Fruit fly (Drosophila melanogaster) whole organism, embryonic: ENCODE measurements around the gene CG42749.

Source experiments
- Aef1 ChIP-seq: fragments of 200-800 bp; sonication (Bioruptor generic); IDR thresholded peaks from 3 replicates; pipeline ENCODE4 v1.3.6; 2022; ENCODE audit warnings: missing biosample characterization, missing genetic modification characterization
- CG10209 ChIP-seq: fragments of 200-800 bp; sonication (Bioruptor generic); optimal IDR thresholded peaks from 3 replicates; lab custom pipeline; 2017; ENCODE audit warnings: missing biosample characterization, mild to moderate bottlenecking, missing genetic modification characterization, missing genetic modification reagents
- CG10321 ChIP-seq: fragments of 200-800 bp; sonication (Bioruptor generic); IDR thresholded peaks from 2 replicates; pipeline ENCODE4 v1.3.6; 2022; ENCODE audit warnings: missing biosample characterization, missing genetic modification characterization
- CG11085 ChIP-seq: fragments of 200-800 bp; sonication (Bioruptor generic); IDR thresholded peaks from 2 replicates; pipeline ENCODE4 v1.3.6; 2022; ENCODE audit warnings: missing biosample characterization, missing genetic modification characterization
- CG11696 ChIP-seq: fragments of 200-800 bp; sonication (Bioruptor generic); IDR thresholded peaks from 2 replicates; pipeline ENCODE4 v1.3.6; 2022; ENCODE audit warnings: missing biosample characterization, missing genetic modification characterization
- CG12219 ChIP-seq: fragments of 200-800 bp; sonication (Bioruptor generic); optimal IDR thresholded peaks from 3 replicates; lab custom pipeline; 2018; ENCODE audit warnings: missing biosample characterization, mild to moderate bottlenecking, missing genetic modification characterization
- CG12299 ChIP-seq: fragments of 200-800 bp; sonication (Bioruptor generic); optimal IDR thresholded peaks from 2 replicates; lab custom pipeline; 2018; ENCODE audit warnings: missing biosample characterization, mild to moderate bottlenecking, missing genetic modification characterization
- CG12391 ChIP-seq: fragments of 200-800 bp; sonication (Bioruptor generic); optimal IDR thresholded peaks from 3 replicates; lab custom pipeline; 2018; ENCODE audit warnings: missing biosample characterization, mild to moderate bottlenecking, missing genetic modification characterization, moderate library complexity
- CG13296 ChIP-seq: fragments of 200-800 bp; sonication (Bioruptor generic); optimal IDR thresholded peaks from 3 replicates; lab custom pipeline; 2018; ENCODE audit warnings: missing biosample characterization, mild to moderate bottlenecking, missing genetic modification characterization
- CG14014 ChIP-seq: fragments of 200-800 bp; sonication (Bioruptor generic); IDR thresholded peaks from 2 replicates; pipeline ENCODE4 v1.3.6; 2022; ENCODE audit warnings: missing biosample characterization, missing genetic modification characterization
- CG15073 ChIP-seq: fragments of 200-800 bp; sonication (Bioruptor generic); optimal IDR thresholded peaks from 2 replicates; lab custom pipeline; 2016; ENCODE audit warnings: missing biosample characterization, missing genetic modification characterization
- CG17361 ChIP-seq: fragments of 200-800 bp; sonication (Bioruptor generic); IDR thresholded peaks from 3 replicates; pipeline ENCODE4 v1.3.6; 2022; ENCODE audit warnings: missing biosample characterization, missing genetic modification characterization
- CG2678 ChIP-seq: fragments of 200-800 bp; sonication (Bioruptor generic); optimal IDR thresholded peaks from 3 replicates; lab custom pipeline; 2019; ENCODE audit warnings: missing biosample characterization, mild to moderate bottlenecking, missing genetic modification characterization, moderate library complexity
- CG3163 ChIP-seq: fragments of 200-800 bp; sonication (Bioruptor generic); optimal IDR thresholded peaks from 3 replicates; lab custom pipeline; 2016; ENCODE audit warnings: missing biosample characterization, missing genetic modification characterization
- CG3407 ChIP-seq: fragments of 200-800 bp; sonication (Bioruptor generic); optimal IDR thresholded peaks from 2 replicates; lab custom pipeline; 2018; ENCODE audit warnings: missing biosample characterization, mild to moderate bottlenecking, missing genetic modification characterization
- CG3838 ChIP-seq: fragments of 200-800 bp; sonication (Bioruptor generic); optimal IDR thresholded peaks from 3 replicates; lab custom pipeline; 2016; ENCODE audit warnings: missing biosample characterization, missing genetic modification characterization
- CG3995 ChIP-seq: fragments of 200-800 bp; sonication (Bioruptor generic); optimal IDR thresholded peaks from 3 replicates; lab custom pipeline; 2016; ENCODE audit warnings: missing biosample characterization, missing genetic modification characterization
- CG6765 ChIP-seq: fragments of 200-800 bp; sonication (Bioruptor generic); optimal IDR thresholded peaks from 3 replicates; lab custom pipeline; 2017; ENCODE audit warnings: missing biosample characterization, mild to moderate bottlenecking, missing genetic modification characterization
- CG7556 ChIP-seq: fragments of 200-800 bp; sonication (Bioruptor generic); optimal IDR thresholded peaks from 2 replicates; lab custom pipeline; 2017; ENCODE audit warnings: missing biosample characterization, mild to moderate bottlenecking, missing genetic modification characterization
- Fer1 ChIP-seq: fragments of 200-800 bp; sonication (Bioruptor generic); optimal IDR thresholded peaks from 2 replicates; lab custom pipeline; 2017; ENCODE audit warnings: missing biosample characterization, mild to moderate bottlenecking, missing genetic modification characterization
- HLH3B ChIP-seq: fragments of 200-800 bp; sonication (Bioruptor generic); IDR thresholded peaks from 2 replicates; pipeline ENCODE4 v1.3.6; 2022; ENCODE audit warnings: missing biosample characterization, missing genetic modification characterization
- Hand ChIP-seq: fragments of 200-800 bp; sonication (Bioruptor generic); optimal IDR thresholded peaks from 2 replicates; lab custom pipeline; 2017; ENCODE audit warnings: mild to moderate bottlenecking, missing biosample characterization, missing genetic modification reagents, missing genetic modification characterization
- Hr51 ChIP-seq, 2 experiments: fragments of 200-800 bp; sonication (Bioruptor generic); optimal IDR thresholded peaks; 2 replicates in 1 of 2; 3 replicates in 1 of 2; lab custom pipeline; 2016 to 2018; ENCODE audit warnings: missing biosample characterization in 2 of 2, missing genetic modification characterization in 2 of 2, mild to moderate bottlenecking in 1 of 2, moderate library complexity in 1 of 2
- Mrtf ChIP-seq: fragments of 200-800 bp; sonication (Bioruptor generic); IDR thresholded peaks from 3 replicates; pipeline ENCODE4 v1.3.6; 2022; ENCODE audit warnings: missing biosample characterization, missing genetic modification characterization
- Oli ChIP-seq: fragments of 200-800 bp; sonication (Bioruptor generic); optimal IDR thresholded peaks from 2 replicates; lab custom pipeline; 2018; ENCODE audit warnings: missing biosample characterization, mild to moderate bottlenecking, missing genetic modification characterization, moderate library complexity
- Rfx ChIP-seq: fragments of 200-800 bp; sonication (Bioruptor generic); IDR thresholded peaks from 2 replicates; pipeline ENCODE4 v1.3.6; 2022; ENCODE audit warnings: missing biosample characterization, missing genetic modification characterization
- Sox102F ChIP-seq: fragments of 200-800 bp; sonication (Bioruptor generic); optimal IDR thresholded peaks from 2 replicates; lab custom pipeline; 2018; ENCODE audit warnings: missing biosample characterization, mild to moderate bottlenecking, missing genetic modification characterization, moderate library complexity
- Xbp1 ChIP-seq: fragments of 200-800 bp; sonication (Bioruptor generic); optimal IDR thresholded peaks from 3 replicates; lab custom pipeline; 2016; ENCODE audit warnings: missing biosample characterization, mild to moderate bottlenecking, missing genetic modification characterization
- Xrp1 ChIP-seq: fragments of 200-800 bp; sonication (Bioruptor generic); IDR thresholded peaks from 2 replicates; pipeline ENCODE4 v1.3.6; 2022; ENCODE audit warnings: missing biosample characterization, missing genetic modification characterization
- ase ChIP-seq: fragments of 200-800 bp; sonication (Bioruptor generic); IDR thresholded peaks from 3 replicates; pipeline ENCODE4 v1.3.6; 2022; ENCODE audit warnings: missing biosample characterization, missing genetic modification characterization
- ci ChIP-seq: fragments of 200-800 bp; sonication (Bioruptor generic); IDR thresholded peaks from 3 replicates; pipeline ENCODE4 v1.3.6; 2022; ENCODE audit warnings: missing biosample characterization, missing genetic modification characterization
- danr ChIP-seq: fragments of 200-800 bp; sonication (Bioruptor generic); IDR thresholded peaks from 2 replicates; pipeline ENCODE4 v1.3.6; 2022; ENCODE audit warnings: missing biosample characterization, missing genetic modification characterization
- dmrt99B ChIP-seq: fragments of 200-800 bp; sonication (Bioruptor generic); optimal IDR thresholded peaks from 2 replicates; lab custom pipeline; 2018; ENCODE audit warnings: missing biosample characterization, mild to moderate bottlenecking, missing genetic modification characterization, moderate library complexity
- exex ChIP-seq: fragments of 200-800 bp; sonication (Bioruptor generic); optimal IDR thresholded peaks from 4 replicates; lab custom pipeline; 2018; ENCODE audit warnings: missing biosample characterization, mild to moderate bottlenecking, missing genetic modification characterization, moderate library complexity
- eyg ChIP-seq: fragments of 200-800 bp; sonication (Bioruptor generic); optimal IDR thresholded peaks from 3 replicates; lab custom pipeline; 2016; ENCODE audit warnings: missing biosample characterization, missing genetic modification characterization
- fd96Cb ChIP-seq: fragments of 200-800 bp; sonication (Bioruptor generic); optimal IDR thresholded peaks from 2 replicates; lab custom pipeline; 2018; ENCODE audit warnings: missing biosample characterization, mild to moderate bottlenecking, missing genetic modification characterization, moderate library complexity
- fu2 ChIP-seq: fragments of 200-800 bp; sonication (Bioruptor generic); optimal IDR thresholded peaks from 2 replicates; lab custom pipeline; 2016; ENCODE audit warnings: missing biosample characterization, missing genetic modification characterization
- insv ChIP-seq, 2 experiments: fragments of 200-800 bp; sonication (Bioruptor generic); optimal IDR thresholded peaks; 3 replicates each; lab custom pipeline; 2016 to 2018; ENCODE audit warnings: missing biosample characterization in 2 of 2, missing genetic modification characterization in 2 of 2
- maf-S ChIP-seq: fragments of 200-800 bp; sonication (Bioruptor generic); optimal IDR thresholded peaks from 2 replicates; lab custom pipeline; 2016; ENCODE audit warnings: missing biosample characterization, missing genetic modification characterization
- mld ChIP-seq: fragments of 200-800 bp; sonication (Bioruptor generic); IDR thresholded peaks from 3 replicates; pipeline ENCODE4 v1.3.6; 2022; ENCODE audit warnings: missing biosample characterization, missing genetic modification characterization; ENCODE audit not compliant: partially characterized antibody
- nerfin-1 ChIP-seq: fragments of 200-800 bp; sonication (Bioruptor generic); optimal IDR thresholded peaks from 3 replicates; lab custom pipeline; 2019; ENCODE audit warnings: missing biosample characterization, mild to moderate bottlenecking, missing genetic modification characterization, moderate library complexity
- odd ChIP-seq: fragments of 200-800 bp; sonication (Bioruptor generic); optimal IDR thresholded peaks from 2 replicates; lab custom pipeline; 2017; ENCODE audit warnings: missing biosample characterization, mild to moderate bottlenecking, missing genetic modification characterization
- rib ChIP-seq: fragments of 200-800 bp; sonication (Bioruptor generic); IDR thresholded peaks from 2 replicates; pipeline ENCODE4 v1.3.6; 2022; ENCODE audit warnings: missing biosample characterization, missing genetic modification characterization
- schlank ChIP-seq: fragments of 200-800 bp; sonication (Bioruptor generic); optimal IDR thresholded peaks from 2 replicates; lab custom pipeline; 2018; ENCODE audit warnings: missing biosample characterization, mild to moderate bottlenecking, missing genetic modification characterization
- sens ChIP-seq: fragments of 200-800 bp; sonication (Bioruptor generic); peaks from one replicate; lab custom pipeline; 2016; ENCODE audit warnings: missing biosample characterization, missing genetic modification characterization
- sima ChIP-seq: fragments of 200-800 bp; sonication (Bioruptor generic); optimal IDR thresholded peaks from 2 replicates; lab custom pipeline; 2016; ENCODE audit warnings: missing biosample characterization, missing genetic modification characterization
- slbo ChIP-seq: fragments of 200-800 bp; sonication (Bioruptor generic); IDR thresholded peaks from 2 replicates; pipeline ENCODE4 v1.3.6; 2022; ENCODE audit warnings: missing biosample characterization, missing genetic modification characterization
- sna ChIP-seq: fragments of 200-800 bp; sonication (Bioruptor generic); IDR thresholded peaks from 2 replicates; pipeline ENCODE4 v1.3.6; 2022; ENCODE audit warnings: missing biosample characterization, missing genetic modification characterization; ENCODE audit not compliant: partially characterized antibody
- trh ChIP-seq: fragments of 200-800 bp; sonication (Bioruptor generic); optimal IDR thresholded peaks from 2 replicates; lab custom pipeline; 2016; ENCODE audit warnings: missing biosample characterization, missing genetic modification characterization

Gene CG42749

dm6 chrX:5336722-5337121 lies 40.9 kb downstream of the CG42749 start (continued):
- TF ChIP-seq CG12391 (tag; lab: Kevin White, UChicago) (peak; percentile 37), CG14014 (GFP tag; lab: Robert Waterston, UW) (no peak), sna (GFP tag; lab: Robert Waterston, UW) (no peak), odd (peak; percentile 9), CG3995 (GFP tag; lab: Kevin White, UChicago) (no peak), sens (no peak), ase (GFP tag; lab: Robert Waterston, UW) (no peak), CG12299 (peak; percentile 1), CG15073 (GFP tag; lab: Kevin White, UChicago) (no peak), Aef1 (GFP tag; lab: Robert Waterston, UW) (no peak), danr (no peak), nerfin-1 (tag; lab: Kevin White, UChicago) (peak; percentile 11), Hand (peak; percentile 71), ci (GFP tag; lab: Robert Waterston, UW) (0 out of 3 replicates have a peak, but pooled peaks have one; percentile 44), CG6765 (peak; percentile 13), fd96Cb (tag; lab: Kevin White, UChicago) (peak; percentile 11), Rfx (GFP tag; lab: Robert Waterston, UW) (peak; percentile 52; the same call in 1 of the 2 replicates), fu2 (GFP tag; lab: Kevin White, UChicago) (no peak), Fer1 (GFP tag; lab: Kevin White, UChicago) (peak; percentile 74), CG13296 (peak; percentile 44), mld (GFP tag; lab: Robert Waterston, UW) (no peak), CG17361 (GFP tag; lab: Robert Waterston, UW) (peak; percentile 54; the same call in 2 of the 3 replicates), CG11085 (GFP tag; lab: Robert Waterston, UW) (no peak), exex (tag; lab: Kevin White, UChicago) (peak; percentile 24), CG12219 (peak; percentile 22), eyg (GFP tag; lab: Kevin White, UChicago) (no peak), CG11696 (GFP tag; lab: Robert Waterston, UW) (0 out of 2 replicates have a peak, but pooled peaks have one; percentile 14), Xrp1 (no peak), sima (GFP tag; lab: Kevin White, UChicago) (no peak), CG7556 (GFP tag; lab: Kevin White, UChicago) (peak; percentile 61), slbo (peak; percentile 51), Xbp1 (GFP tag; lab: Kevin White, UChicago) (peak; percentile 5), Sox102F (peak; percentile 63), Hr51 (GFP tag; optimal IDR thresholded peaks at IDR 0.05; lab: Kevin White, UChicago) (peak in 1 of 2 experiments; percentile 64), Oli (tag; lab: Kevin White, UChicago) (peak; percentile 27), CG10209 (GFP tag; lab: Kevin White, UChicago) (peak; percentile 34), CG3838 (GFP tag; lab: Kevin White, UChicago) (no peak), HLH3B (0 out of 2 replicates have a peak, but pooled peaks have one; percentile 38), CG10321 (no peak), Mrtf (no peak), insv (GFP tag; optimal IDR thresholded peaks at IDR 0.05; lab: Kevin White, UChicago) (no peak), CG3407 (GFP tag; lab: Kevin White, UChicago) (no peak), rib (GFP tag; lab: Robert Waterston, UW) (no peak), schlank (tag; lab: Kevin White, UChicago) (peak; percentile 37), maf-S (GFP tag; lab: Kevin White, UChicago) (no peak), trh (GFP tag; lab: Kevin White, UChicago) (no peak), CG2678 (tag; lab: Kevin White, UChicago) (peak; percentile 79), dmrt99B (tag; lab: Kevin White, UChicago) (peak; percentile 61), CG3163 (GFP tag; lab: Kevin White, UChicago) (no peak)
